Worm (Caenorhabditis elegans): ENCODE measurements around the gene srab-10.
"Not testable (repeated sequence)": the region's sequence is repeated elsewhere in the genome, so short reads cannot be mapped to it uniquely, and the experiment has no call there.

srab-10 gene

DNA sequence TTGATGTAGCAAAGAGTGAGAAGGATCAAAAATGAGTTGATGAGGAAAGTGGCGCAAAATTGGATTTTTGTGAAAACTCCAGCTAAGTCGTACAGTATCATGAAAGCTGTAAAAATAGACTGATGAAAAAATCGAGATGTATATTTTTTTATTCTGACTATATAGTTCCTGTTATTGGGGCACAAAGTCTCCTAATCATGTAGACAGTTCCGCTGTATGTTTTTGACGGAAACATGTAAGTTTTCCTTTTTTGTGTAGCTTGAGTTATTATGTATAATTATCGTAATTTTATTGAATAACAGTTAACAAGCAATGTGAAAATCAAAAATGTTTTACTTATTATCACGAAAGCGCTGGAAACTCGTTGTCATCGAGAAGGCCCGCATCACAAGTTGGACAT is 36.9 kb downstream of the srab-10 start, which contains the start of gene str-68:
Gene str-68, minus strand, starts transcription at position 101 of the 400 bp plus-strand sequence.
- no peak for TF ChIP-seq sdz-38 (tag; optimal IDR thresholded peaks at IDR 0.05)

- TF ChIP-seq F23B12.7 (tag; optimal IDR thresholded peaks at IDR 0.05; ENCODE audit: insufficient read depth) = no peak
- TF ChIP-seq F39B2.1 (GFP tag; IDR thresholded peaks at IDR 0.05) = no peak
- no peak for TF ChIP-seq ZK185.1 (tag; optimal IDR thresholded peaks at IDR 0.05; ENCODE audit: poor library complexity, severe bottlenecking)
- no peak for TF ChIP-seq ztf-28 (GFP tag; IDR thresholded peaks at IDR 0.05)
- 0 out of 2 replicates have a peak, but pooled peaks have one; percentile 14 for TF ChIP-seq egl-18 (GFP tag; IDR thresholded peaks at IDR 0.05)
- TF ChIP-seq atf-7 (tag; optimal IDR thresholded peaks at IDR 0.05) = no peak
- TF ChIP-seq F37B4.10 (GFP tag; IDR thresholded peaks at IDR 0.05) = no peak
- peak; percentile 63 for TF ChIP-seq snpc-1.1 (tag; optimal IDR thresholded peaks at IDR 0.05; ENCODE audit: insufficient read depth)
- no peak for TF ChIP-seq nhr-27 (tag; optimal IDR thresholded peaks at IDR 0.05)
- TF ChIP-seq snpc-4 (GFP tag; optimal IDR thresholded peaks at IDR 0.05) = peak; percentile 21
- peak in 1 of 4 experiments; percentile 91 for TF ChIP-seq snpc-4 (tag; optimal IDR thresholded peaks at IDR 0.05)
- no peak for TF ChIP-seq nhr-80 (tag; optimal IDR thresholded peaks at IDR 0.05)
- TF ChIP-seq Y95B8A.8 (GFP tag; IDR thresholded peaks at IDR 0.05) = no peak
- no peak for TF ChIP-seq C06A6.2 (GFP tag; conservative IDR thresholded peaks at IDR 0.05)
These were observed 37.6 kb downstream of the srab-10 start for ce11 chrV:3106785-3107184.

DNA sequence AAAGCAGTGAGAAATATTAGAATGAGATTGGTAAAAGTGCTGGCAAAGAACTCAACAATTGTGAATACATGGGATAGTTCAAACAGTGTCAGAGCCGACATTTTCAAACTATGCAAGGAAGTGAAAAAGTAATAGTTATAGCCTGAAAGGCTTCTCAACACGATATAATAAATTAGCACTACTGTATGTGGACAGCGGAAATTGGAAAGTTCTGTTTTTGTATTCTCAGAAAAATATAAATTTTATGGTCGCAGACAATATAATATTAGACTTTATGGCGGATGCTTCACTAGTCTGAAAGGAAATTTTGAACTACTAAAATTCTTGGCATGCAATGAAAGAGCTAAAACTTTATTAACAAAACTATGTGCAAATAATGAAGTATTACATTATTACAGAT is 38.6 kb downstream of the srab-10 start, which contains the start of gene str-69:
Gene str-69, minus strand, starts transcription at position 101 of the 400 bp plus-strand sequence.
- TF ChIP-seq attf-6 (GFP tag; IDR thresholded peaks at IDR 0.05) = no peak
- no peak for TF ChIP-seq mes-4 (tag; optimal IDR thresholded peaks at IDR 0.05)
- no peak for TF ChIP-seq ztf-6 (GFP tag; IDR thresholded peaks at IDR 0.05)
- TF ChIP-seq C17E4.6 (GFP tag; IDR thresholded peaks at IDR 0.05) = no peak

DNA sequence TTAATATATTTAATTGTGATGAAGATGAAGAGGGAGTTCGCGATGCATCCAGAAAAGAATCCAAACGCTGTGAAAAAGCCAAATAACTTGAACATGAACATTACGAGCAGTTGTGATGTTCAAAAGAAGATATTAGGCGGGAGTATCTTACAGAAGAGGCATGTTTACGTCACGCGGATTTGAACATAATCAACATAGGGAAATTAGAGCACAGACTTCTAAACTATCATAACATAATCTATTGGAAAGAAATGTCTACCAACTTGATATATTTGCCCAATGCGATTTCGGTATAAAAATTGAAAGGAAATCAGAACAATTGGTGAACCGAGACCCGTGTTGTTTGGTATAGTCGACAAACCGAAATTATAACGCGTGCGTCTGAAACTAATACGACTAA is 40.3 kb downstream of the srab-10 start, which contains the start of gene str-66:
Gene str-66, minus strand, starts transcription at position 101 of the 400 bp plus-strand sequence.
- no peak for TF ChIP-seq K11D2.4 (GFP tag; IDR thresholded peaks at IDR 0.05)
- no peak for TF ChIP-seq madf-10 (tag; optimal IDR thresholded peaks at IDR 0.05)
- TF ChIP-seq ztf-18 (tag; optimal IDR thresholded peaks at IDR 0.05) = no peak
- TF ChIP-seq ztf-6 (GFP tag; IDR thresholded peaks at IDR 0.05) = no peak
- TF ChIP-seq F49E8.2 (tag; optimal IDR thresholded peaks at IDR 0.05; ENCODE audit: insufficient read depth) = no peak
- no peak for TF ChIP-seq nfyb-1 (GFP tag; IDR thresholded peaks at IDR 0.05)
- TF ChIP-seq lag-1 (GFP tag; IDR thresholded peaks at IDR 0.05) = no peak
- TF ChIP-seq lsy-27 (tag; optimal IDR thresholded peaks at IDR 0.05; ENCODE audit: borderline replicate concordance, insufficient read depth) = no peak
- no peak for TF ChIP-seq attf-6 (GFP tag; IDR thresholded peaks at IDR 0.05)
- no peak for TF ChIP-seq snpc-1.1 (tag; optimal IDR thresholded peaks at IDR 0.05; ENCODE audit: insufficient read depth)
- TF ChIP-seq lin-54 (GFP tag; optimal IDR thresholded peaks at IDR 0.05) = no peak
- no peak for TF ChIP-seq rec-8 (tag; optimal IDR thresholded peaks at IDR 0.05)
- TF ChIP-seq F57C9.4 (tag; optimal IDR thresholded peaks at IDR 0.05) = no peak

ce11 chrV:3102049-3102448 is 42.3 kb downstream of the srab-10 start, which contains the start of gene Y73C8C.4:
TSS of gene Y73C8C.4 (minus strand) at chrV:3102149.
- not testable (repeated sequence) for TF ChIP-seq dpl-1 (GFP tag; optimal IDR thresholded peaks at IDR 0.05); nhr-80 (tag; optimal IDR thresholded peaks at IDR 0.05); let-607 (tag; optimal IDR thresholded peaks at IDR 0.05)

Measured in whole organism, young adult.